Fruit fly (Drosophila melanogaster) S2 (cell line): ENCODE measurements around the gene Rph.

ENCODE experiments used
- CG8478 ChIP-seq: fragments of >200 bp; optimal IDR thresholded peaks from 2 replicates; lab custom pipeline; 2018
- CTCF ChIP-seq, 2 experiments: fragments of >200 bp; optimal IDR thresholded peaks; 2 replicates each; lab custom pipeline; 2018

dm6 chrX:10768043-10768674 lies 10.7 kb upstream of the Rph start, which contains the start of the genes Atg8a and BTBD9:
- TF ChIP-seq CG8478: no peak
- peak; percentile 77 to 88 for TF ChIP-seq CTCF (optimal IDR thresholded peaks at IDR 0.05; lab: Kevin White, UChicago)
